Worm (Caenorhabditis elegans) whole organism, L1 larva: Measurements from ENCODE around the gene dhps-1.
A peak's percentile ranks its signal among the peaks of the same experiment; 100 is the strongest.

ENCODE experiments used
- C04F5.9 ChIP-seq: sonication (generic microtip); optimal IDR thresholded peaks from 2 replicates; lab custom pipeline; 2016; ENCODE audit warnings: missing genetic modification characterization, missing compliant biosample characterization
- C34B4.2 ChIP-seq: sonication (generic microtip); optimal IDR thresholded peaks from 2 replicates; lab custom pipeline; 2017; ENCODE audit warnings: mild to moderate bottlenecking, missing genetic modification characterization, missing compliant biosample characterization
- F16B12.6 ChIP-seq: fragments of 150-350 bp; optimal IDR thresholded peaks from 2 replicates; lab custom pipeline; 2014; ENCODE audit warnings: missing biosample characterization, missing genetic modification characterization
- Y116A8C.19 ChIP-seq: sonication (generic microtip); optimal IDR thresholded peaks from 2 replicates; lab custom pipeline; 2016; ENCODE audit warnings: missing compliant biosample characterization, missing genetic modification characterization, borderline replicate concordance
- aha-1 ChIP-seq: fragments of 150-350 bp; optimal IDR thresholded peaks from 2 replicates; lab custom pipeline; 2014; ENCODE audit warnings: missing biosample characterization, missing genetic modification characterization
- alr-1 ChIP-seq: fragments of 200-800 bp; sonication (Bioruptor generic); optimal IDR thresholded peaks from 2 replicates; lab custom pipeline; 2018; ENCODE audit warnings: borderline replicate concordance, mild to moderate bottlenecking, missing genetic modification characterization, missing compliant biosample characterization
- blmp-1 ChIP-seq: fragments of 150-350 bp; optimal IDR thresholded peaks from 2 replicates; lab custom pipeline; 2014; ENCODE audit warnings: missing biosample characterization, missing genetic modification characterization
- ceh-88 ChIP-seq: fragments of 200-800 bp; sonication (Bioruptor generic); IDR thresholded peaks from 2 replicates; pipeline ENCODE4 v1.3.6; 2022; ENCODE audit warnings: missing genetic modification characterization, missing compliant biosample characterization
- dpl-1 ChIP-seq, 3 experiments: fragments of 150-350 bp in 2 of 3; sonication (generic microtip) in 1 of 3; optimal IDR thresholded peaks; 2 replicates each; lab custom pipeline; 2014 to 2017; ENCODE audit warnings: missing biosample characterization in 3 of 3, missing genetic modification characterization in 3 of 3, missing genetic modification reagents in 3 of 3
- dsc-1 ChIP-seq: sonication (generic microtip); optimal IDR thresholded peaks from 2 replicates; lab custom pipeline; 2016; ENCODE audit warnings: mild to moderate bottlenecking, missing genetic modification characterization, missing compliant biosample characterization
- efl-3 ChIP-seq: fragments of 200-800 bp; sonication (Bioruptor generic); optimal IDR thresholded peaks from 2 replicates; lab custom pipeline; 2018; ENCODE audit warnings: mild to moderate bottlenecking, missing genetic modification characterization, missing compliant biosample characterization
- egl-13 ChIP-seq: sonication (generic microtip); optimal IDR thresholded peaks from 2 replicates; lab custom pipeline; 2016; ENCODE audit warnings: missing genotype, missing genetic modification reagents, missing genetic modification characterization, missing compliant biosample characterization
- egl-27 ChIP-seq, 2 experiments: fragments of 150-350 bp in 1 of 2; sonication (generic microtip); optimal IDR thresholded peaks; 3 replicates each; lab custom pipeline; 2017 to 2018; ENCODE audit warnings: missing biosample characterization in 2 of 2, missing genetic modification characterization in 2 of 2, missing genetic modification reagents in 2 of 2
- ets-5 ChIP-seq: fragments of 200-800 bp; sonication (Bioruptor generic); IDR thresholded peaks from 2 replicates; pipeline ENCODE4 v1.3.6; 2022; ENCODE audit warnings: missing genetic modification characterization, missing compliant biosample characterization
- grh-1 ChIP-seq: fragments of 200-800 bp; sonication (Bioruptor generic); IDR thresholded peaks from 2 replicates; pipeline ENCODE4 v1.3.6; 2022; ENCODE audit warnings: missing genetic modification reagents, missing genetic modification characterization, missing compliant biosample characterization
- hlh-17 ChIP-seq: fragments of 200-800 bp; sonication (Bioruptor generic); optimal IDR thresholded peaks from 2 replicates; lab custom pipeline; 2018; ENCODE audit warnings: missing genetic modification characterization, mild to moderate bottlenecking, missing compliant biosample characterization, moderate library complexity, borderline replicate concordance
- hlh-4 ChIP-seq: sonication (generic microtip); optimal IDR thresholded peaks from 2 replicates; lab custom pipeline; 2016; ENCODE audit warnings: mild to moderate bottlenecking, missing genetic modification characterization, missing compliant biosample characterization
- irx-1 ChIP-seq: sonication (generic microtip); optimal IDR thresholded peaks from 2 replicates; lab custom pipeline; 2016; ENCODE audit warnings: missing genetic modification characterization, missing compliant biosample characterization
- jun-1 ChIP-seq: fragments of 150-350 bp; optimal IDR thresholded peaks from 2 replicates; lab custom pipeline; 2014; ENCODE audit warnings: missing biosample characterization, missing genetic modification reagents, missing genetic modification characterization
- lin-13 ChIP-seq: fragments of 150-350 bp; optimal IDR thresholded peaks from 2 replicates; lab custom pipeline; 2014; ENCODE audit warnings: missing biosample characterization, missing genetic modification reagents, missing genetic modification characterization
- lsy-2 ChIP-seq, 2 experiments: fragments of 150-350 bp; optimal IDR thresholded peaks; 2 replicates each; lab custom pipeline; 2014; ENCODE audit warnings: missing biosample characterization in 2 of 2, missing genetic modification characterization in 2 of 2
- mep-1 ChIP-seq: fragments of 150-350 bp; optimal IDR thresholded peaks from 2 replicates; lab custom pipeline; 2014; ENCODE audit warnings: missing biosample characterization, missing genetic modification characterization
- pag-3 ChIP-seq: sonication (generic microtip); optimal IDR thresholded peaks from 2 replicates; lab custom pipeline; 2017; ENCODE audit warnings: missing genetic modification characterization, mild to moderate bottlenecking, missing compliant biosample characterization, antibody characterized with exemption, borderline replicate concordance; ENCODE audit not compliant: insufficient read depth
- pax-3 ChIP-seq: fragments of 200-800 bp; sonication (Bioruptor generic); optimal IDR thresholded peaks from 2 replicates; lab custom pipeline; 2018; ENCODE audit warnings: mild to moderate bottlenecking, missing genetic modification characterization, moderate library complexity, missing compliant biosample characterization
- snu-23 ChIP-seq: sonication (generic microtip); optimal IDR thresholded peaks from 2 replicates; lab custom pipeline; 2016; ENCODE audit warnings: missing genetic modification characterization, missing compliant biosample characterization
- sptf-1 ChIP-seq: fragments of 150-350 bp; optimal IDR thresholded peaks from 2 replicates; lab custom pipeline; 2014; ENCODE audit warnings: missing biosample characterization, missing genetic modification characterization
- swsn-7 ChIP-seq: sonication (generic microtip); optimal IDR thresholded peaks from 2 replicates; lab custom pipeline; 2016; ENCODE audit warnings: missing genetic modification characterization, missing compliant biosample characterization
- tlp-1 ChIP-seq: fragments of 150-350 bp; optimal IDR thresholded peaks from 2 replicates; lab custom pipeline; 2014; ENCODE audit warnings: missing biosample characterization, missing genetic modification characterization
- unc-130 ChIP-seq: fragments of 150-350 bp; optimal IDR thresholded peaks from 2 replicates; lab custom pipeline; 2017; ENCODE audit warnings: missing biosample characterization, missing genetic modification characterization, inconsistent platforms
- unc-62 ChIP-seq: fragments of 150-350 bp; optimal IDR thresholded peaks from 2 replicates; lab custom pipeline; 2014; ENCODE audit warnings: missing biosample characterization, missing genetic modification reagents, missing genetic modification characterization
- vab-15 ChIP-seq: sonication (generic microtip); optimal IDR thresholded peaks from 2 replicates; lab custom pipeline; 2017; ENCODE audit warnings: missing genotype, mild to moderate bottlenecking, missing genetic modification characterization, missing compliant biosample characterization

dhps-1 gene

DNA sequence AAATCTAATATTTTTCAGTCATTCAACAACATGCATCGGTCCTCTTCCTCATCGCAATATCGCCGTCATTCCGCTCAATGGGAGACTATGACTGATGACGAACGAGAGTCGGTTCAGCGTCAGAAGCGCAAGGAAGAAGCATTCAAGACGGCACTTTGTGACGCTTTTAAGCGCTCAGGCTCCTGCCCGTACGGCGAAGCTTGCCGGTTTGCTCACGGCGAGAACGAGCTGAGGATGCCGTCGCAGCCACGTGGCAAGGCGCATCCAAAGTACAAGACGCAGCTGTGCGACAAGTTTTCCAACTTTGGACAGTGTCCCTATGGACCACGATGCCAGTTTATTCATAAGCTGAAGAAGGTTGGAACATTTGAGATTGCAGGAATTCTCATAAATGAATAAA is 23.8 kb upstream of the dhps-1 start:
- TF ChIP-seq sptf-1 (tag; lab: Kevin White, UChicago), result no peak
- TF ChIP-seq C34B4.2 (tag; lab: Kevin White, UChicago), result no peak
- no peak for TF ChIP-seq C04F5.9 (tag; lab: Kevin White, UChicago)
- no peak for TF ChIP-seq snu-23 (GFP tag; lab: Kevin White, UChicago)
- no peak for TF ChIP-seq egl-27 (tag; optimal IDR thresholded peaks at IDR 0.05; lab: Kevin White, UChicago)
- no peak for TF ChIP-seq dpl-1 (GFP tag; optimal IDR thresholded peaks at IDR 0.05; lab: Kevin White, UChicago)
- no peak for TF ChIP-seq jun-1 (tag; lab: Kevin White, UChicago)
- TF ChIP-seq dsc-1 (tag; lab: Kevin White, UChicago), result no peak
- TF ChIP-seq ceh-88, result no peak
- no peak for TF ChIP-seq unc-130 (tag; lab: Kevin White, UChicago)
- TF ChIP-seq pax-3 (tag; lab: Kevin White, UChicago), result no peak
- TF ChIP-seq Y116A8C.19 (tag; lab: Kevin White, UChicago), result no peak
- TF ChIP-seq hlh-17, result no peak
- TF ChIP-seq egl-13 (tag; lab: Kevin White, UChicago), result no peak
- TF ChIP-seq irx-1, result no peak
- TF ChIP-seq F16B12.6 (tag; lab: Kevin White, UChicago), result no peak
- TF ChIP-seq vab-15 (tag; lab: Kevin White, UChicago), result no peak
- no peak for TF ChIP-seq unc-62 (GFP tag; lab: Kevin White, UChicago)

DNA sequence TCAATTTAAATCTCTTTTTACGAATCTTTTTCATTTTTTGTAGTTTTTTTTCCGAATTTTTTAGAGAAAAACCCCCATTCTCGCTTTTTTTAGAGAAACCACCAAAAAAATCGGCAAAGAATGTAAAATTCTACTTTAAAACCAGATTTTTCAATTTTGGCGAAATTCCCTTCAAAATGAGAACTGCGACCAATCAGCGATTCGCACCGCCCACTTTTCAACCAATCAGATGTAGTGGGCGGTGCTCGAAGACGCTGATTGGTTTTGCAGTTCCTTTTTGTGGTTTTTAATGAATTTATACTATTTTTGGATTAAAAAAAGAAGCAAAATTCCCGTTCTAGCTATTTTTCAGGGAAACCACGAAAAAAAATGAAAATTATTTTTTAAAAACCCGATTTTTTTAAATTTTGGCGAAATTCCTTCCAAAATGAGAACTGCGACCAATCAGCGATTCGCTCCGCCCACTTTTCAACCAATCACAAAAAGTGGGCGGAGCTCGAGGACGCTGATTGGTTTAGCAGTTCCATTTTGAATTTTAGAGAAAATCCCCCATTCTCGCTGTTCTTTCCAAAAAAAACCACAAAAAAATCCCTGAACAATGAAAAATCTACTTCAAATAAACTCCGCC is 21.7 kb upstream of the dhps-1 start:
- no peak for TF ChIP-seq pag-3 (tag; lab: Kevin White, UChicago)
- no peak for TF ChIP-seq unc-62 (GFP tag; lab: Kevin White, UChicago)
- TF ChIP-seq grh-1 (GFP tag; lab: Robert Waterston, UW), result no peak
- no peak for TF ChIP-seq aha-1
- TF ChIP-seq lsy-2 (tag; optimal IDR thresholded peaks at IDR 0.05; lab: Kevin White, UChicago), result no peak
- TF ChIP-seq mep-1 (tag; lab: Kevin White, UChicago), result no peak
- TF ChIP-seq irx-1, result no peak
- TF ChIP-seq snu-23 (GFP tag; lab: Kevin White, UChicago), result no peak

DNA sequence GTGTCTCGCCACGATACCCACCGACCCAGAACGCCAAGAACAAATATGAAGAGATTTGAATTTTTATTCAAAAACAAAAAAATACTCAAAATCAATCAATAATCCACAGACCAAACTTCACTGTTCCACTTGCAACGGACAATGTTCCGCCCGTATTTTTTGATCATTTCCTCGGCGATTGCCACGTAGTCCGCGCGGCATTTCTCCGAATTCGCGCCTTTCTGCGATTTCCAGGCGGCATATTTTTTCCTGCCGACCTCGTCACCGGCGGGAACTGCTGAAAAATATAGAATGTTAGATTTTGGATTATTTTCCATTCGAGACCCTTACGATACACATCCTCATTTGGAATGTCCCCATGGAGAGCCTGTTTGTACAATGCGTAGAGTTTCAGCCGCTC is 20.5 kb upstream of the dhps-1 start:
- TF ChIP-seq efl-3 (GFP tag; lab: Kevin White, UChicago) (no peak), blmp-1 (tag; lab: Kevin White, UChicago) (no peak), swsn-7 (tag; lab: Kevin White, UChicago) (no peak), hlh-4 (tag; lab: Kevin White, UChicago) (no peak), alr-1 (tag; lab: Kevin White, UChicago) (no peak), tlp-1 (tag; lab: Kevin White, UChicago) (no peak), ets-5 (GFP tag; lab: Robert Waterston, UW) (no peak)
- TF ChIP-seq, all 84 proteins: peak for 0

DNA sequence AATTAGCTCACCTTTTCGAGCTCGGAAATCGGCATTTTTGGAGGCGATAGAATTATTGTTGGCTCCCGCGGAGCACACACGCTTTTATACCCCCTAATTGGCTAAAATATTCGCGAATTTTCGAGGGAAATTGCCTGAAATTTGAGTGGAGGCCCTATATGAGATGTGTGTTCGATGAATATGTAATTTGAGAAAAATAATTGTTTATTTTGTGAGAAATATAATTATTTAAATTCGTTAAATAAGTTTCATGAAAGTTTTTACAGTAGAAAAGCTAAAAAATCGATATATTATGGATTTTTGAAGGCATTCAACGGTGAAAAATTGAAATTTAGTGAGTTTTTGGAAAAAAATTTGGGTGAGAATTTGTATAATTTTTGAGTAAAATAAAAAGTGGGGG is 19.2 kb upstream of the dhps-1 start, which contains the start of gene acbp-6:
TSS of gene acbp-6 (minus strand) at position 101 of the 400 bp plus-strand sequence.
- TF ChIP-seq tlp-1 (tag; lab: Kevin White, UChicago) (no peak), lin-13 (GFP tag; lab: Kevin White, UChicago) (peak; percentile 19)
